Worm (Caenorhabditis elegans): ENCODE results near the gene col-87.

DNA sequence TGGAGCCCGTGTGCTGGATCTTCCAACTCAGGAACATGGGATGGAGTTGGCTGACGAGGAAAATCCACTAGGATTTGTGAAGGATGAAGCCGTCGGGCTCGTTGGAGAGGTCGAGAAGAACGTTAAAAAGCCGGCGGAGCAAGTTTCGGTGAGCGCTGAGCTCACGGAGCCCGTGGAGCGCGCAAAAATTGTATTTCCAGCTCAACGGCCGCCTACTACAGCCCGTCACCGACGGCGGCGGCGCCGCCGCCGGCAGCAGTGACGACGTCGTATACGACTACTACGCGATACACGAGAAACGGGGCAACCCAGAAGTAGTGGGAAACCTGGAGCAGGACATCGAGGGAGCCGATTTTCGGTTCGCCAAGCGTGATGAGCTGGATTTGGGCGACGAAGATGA, 33.6 kb downstream of the col-87 start:
- no peak for TF ChIP-seq hlh-30 (tag; optimal IDR thresholded peaks at IDR 0.05; ENCODE audit: insufficient read depth)
- no peak for TF ChIP-seq fkh-10 (GFP tag; optimal IDR thresholded peaks at IDR 0.05)
- TF ChIP-seq ceh-48 (tag; optimal IDR thresholded peaks at IDR 0.05) = no peak
- no peak for TF ChIP-seq ama-1 (optimal IDR thresholded peaks at IDR 0.05)
- no peak for TF ChIP-seq pqm-1 (tag; optimal IDR thresholded peaks at IDR 0.05)
